Fruit fly (Drosophila melanogaster) whole organism, wandering third instar larva: ENCODE data around the gene Pdhb.
A peak's percentile ranks its signal among the peaks of the same experiment; 100 is the strongest.

Experiments used
- CG32264 ChIP-seq: fragments of 200-800 bp; sonication (Bioruptor generic); optimal IDR thresholded peaks from 2 replicates; lab custom pipeline; 2016; ENCODE audit warnings: missing biosample characterization, missing genetic modification characterization
- Hnf4 ChIP-seq: fragments of 200-800 bp; sonication (Bioruptor generic); optimal IDR thresholded peaks from 2 replicates; lab custom pipeline; 2016; ENCODE audit warnings: missing biosample characterization, mild to moderate bottlenecking, missing genetic modification characterization
- Hr78 ChIP-seq: fragments of >200 bp; optimal IDR thresholded peaks from 2 replicates; lab custom pipeline; 2017; ENCODE audit warnings: missing biosample characterization, missing genetic modification characterization
- Jra ChIP-seq: sonication (Bioruptor generic); optimal IDR thresholded peaks from 2 replicates; lab custom pipeline; 2016; ENCODE audit warnings: missing biosample characterization, missing genetic modification characterization
- Mio ChIP-seq: sonication (Bioruptor generic); optimal IDR thresholded peaks from 2 replicates; lab custom pipeline; 2016; ENCODE audit warnings: missing biosample characterization, missing genetic modification characterization
- Myc ChIP-seq: fragments of >200 bp; optimal IDR thresholded peaks from 2 replicates; lab custom pipeline; 2017
- br ChIP-seq: fragments of 200-800 bp; sonication (Bioruptor generic); optimal IDR thresholded peaks from 2 replicates; lab custom pipeline; 2016; ENCODE audit warnings: missing biosample characterization, missing genetic modification characterization
- psq ChIP-seq: fragments of 200-800 bp; sonication (Bioruptor generic); optimal IDR thresholded peaks from 3 replicates; lab custom pipeline; 2017; ENCODE audit warnings: missing biosample characterization, mild to moderate bottlenecking, missing genetic modification characterization, moderate library complexity
- sage ChIP-seq: fragments of 200-800 bp; sonication (Bioruptor generic); optimal IDR thresholded peaks from 2 replicates; lab custom pipeline; 2016; ENCODE audit warnings: missing biosample characterization, mild to moderate bottlenecking, missing genetic modification characterization
- tai ChIP-seq: sonication (Bioruptor generic); optimal IDR thresholded peaks from 2 replicates; lab custom pipeline; 2016; ENCODE audit warnings: missing biosample characterization, missing genetic modification characterization
- usp ChIP-seq: fragments of >200 bp; optimal IDR thresholded peaks from 2 replicates; lab custom pipeline; 2017; ENCODE audit warnings: missing biosample characterization, missing genetic modification characterization

- TF ChIP-seq Jra (no peak), Hnf4 (GFP tag; lab: Kevin White, UChicago) (peak; percentile 14), usp (no peak), br (GFP tag; lab: Kevin White, UChicago) (peak; percentile 1), CG32264 (no peak), Hr78 (GFP tag; lab: Kevin White, UChicago) (no peak), psq (GFP tag; lab: Kevin White, UChicago) (no peak), Myc (lab: Kevin White, UChicago) (no peak), tai (GFP tag; lab: Kevin White, UChicago) (no peak), Mio (GFP tag; lab: Kevin White, UChicago) (no peak), sage (GFP tag; lab: Kevin White, UChicago) (no peak)
Observed at dm6 chr3R:29068430-29069207, 44.3 kb upstream of the Pdhb start.
